Fruit fly (Drosophila melanogaster): ENCODE data around the gene Ciz1.

DNA sequence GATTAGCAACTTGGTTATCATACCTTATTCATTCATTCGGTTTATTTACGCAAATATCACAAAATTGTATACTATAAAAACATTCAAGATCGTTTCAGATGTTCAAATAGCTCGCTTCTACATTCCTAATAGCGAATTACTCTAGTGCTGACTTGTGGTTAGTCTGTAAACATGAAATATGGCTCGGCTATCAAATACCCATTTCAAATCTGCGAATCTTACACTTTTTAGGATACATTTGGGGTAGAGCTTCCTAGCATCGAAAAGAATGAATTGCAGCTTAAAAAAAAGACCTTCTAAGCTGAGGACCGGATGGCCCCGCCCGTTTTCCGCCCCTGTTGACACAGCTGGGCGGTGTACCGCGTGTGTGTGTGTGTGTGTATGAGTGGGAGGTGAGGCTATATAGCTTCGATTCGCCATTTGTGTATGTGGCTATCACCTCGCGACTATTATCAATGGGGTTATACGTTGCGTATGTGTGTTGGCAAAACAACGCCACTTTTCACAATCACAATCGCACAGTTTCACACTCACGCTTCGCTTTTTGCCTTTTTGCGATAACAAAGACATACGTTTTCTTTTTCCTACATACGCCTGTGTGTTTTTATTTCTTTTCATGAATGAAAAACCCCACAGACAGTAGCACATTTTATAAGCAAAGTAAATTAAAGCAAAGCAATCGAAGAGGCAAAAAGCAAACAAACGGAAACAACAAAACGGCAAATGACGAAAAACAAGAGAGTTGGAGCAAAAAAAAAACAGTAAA is 17.7 kb upstream of the Ciz1 start:
- no peak for TF ChIP-seq h (optimal IDR thresholded peaks at IDR 0.05)
- no peak for TF ChIP-seq psq (optimal IDR thresholded peaks at IDR 0.05)
- TF ChIP-seq insv (optimal IDR thresholded peaks at IDR 0.05): no peak
- no peak for TF ChIP-seq Sin3A (optimal IDR thresholded peaks at IDR 0.05)
- no peak for TF ChIP-seq Myc (optimal IDR thresholded peaks at IDR 0.05)
- no peak for TF ChIP-seq ttk (optimal IDR thresholded peaks at IDR 0.05)
